Worm (Caenorhabditis elegans): ENCODE results near the gene C31A11.13.

DNA sequence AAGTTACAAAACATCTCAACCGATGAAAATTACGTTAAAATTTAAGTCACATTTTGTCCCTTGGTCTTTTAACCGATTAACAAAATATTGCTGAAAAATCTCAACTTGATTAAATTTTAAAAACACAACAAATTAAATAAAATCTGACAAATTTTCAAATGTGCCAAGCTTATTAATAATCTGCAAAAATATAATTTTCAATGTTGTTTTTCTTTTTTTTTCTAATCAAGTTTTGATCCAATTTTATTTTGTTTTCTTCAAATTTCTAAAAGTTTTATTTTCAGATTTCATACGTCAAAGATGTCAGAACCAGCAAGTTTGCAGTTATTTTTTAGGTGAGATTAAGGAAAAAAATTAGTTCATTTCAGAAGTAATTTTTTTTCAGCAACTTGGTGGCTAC, 34.0 kb upstream of the C31A11.13 start, which contains the start of gene srw-87:
- TF ChIP-seq dao-5 (tag; optimal IDR thresholded peaks at IDR 0.05) (no peak), W03F9.2 (tag; optimal IDR thresholded peaks at IDR 0.05) (no peak)

Measured in whole organism, L4/young adult.